Fruit fly (Drosophila melanogaster) whole organism, embryonic: Measurements from ENCODE around the gene Etfb.

ENCODE experiments used
- Abd-B ChIP-seq: fragments of 200-800 bp; sonication (Bioruptor generic); optimal IDR thresholded peaks from 2 replicates; lab custom pipeline; 2018; ENCODE audit warnings: missing biosample characterization, mild to moderate bottlenecking, missing genetic modification characterization, moderate library complexity
- Asciz ChIP-seq: fragments of 200-800 bp; sonication (Bioruptor generic); optimal IDR thresholded peaks from 2 replicates; lab custom pipeline; 2017; ENCODE audit warnings: missing biosample characterization, mild to moderate bottlenecking, missing genetic modification characterization, missing genetic modification reagents
- Atf6 ChIP-seq: fragments of 200-800 bp; sonication (Bioruptor generic); IDR thresholded peaks from 2 replicates; pipeline ENCODE4 v1.3.6; 2022; ENCODE audit warnings: missing biosample characterization, missing genetic modification characterization
- B-H1 ChIP-seq: fragments of 200-800 bp; sonication (Bioruptor generic); IDR thresholded peaks from 3 replicates; pipeline ENCODE4 v1.3.6; 2022; ENCODE audit warnings: missing biosample characterization, missing genetic modification characterization
- C15 ChIP-seq: fragments of 200-800 bp; sonication (Bioruptor generic); IDR thresholded peaks from 3 replicates; pipeline ENCODE4 v1.3.6; 2022; ENCODE audit warnings: missing biosample characterization, missing genetic modification characterization
- CG10321 ChIP-seq: fragments of 200-800 bp; sonication (Bioruptor generic); IDR thresholded peaks from 2 replicates; pipeline ENCODE4 v1.3.6; 2022; ENCODE audit warnings: missing biosample characterization, missing genetic modification characterization
- CG10431 ChIP-seq: fragments of 200-800 bp; sonication (Bioruptor generic); optimal IDR thresholded peaks from 3 replicates; lab custom pipeline; 2018; ENCODE audit warnings: missing biosample characterization, mild to moderate bottlenecking, missing genetic modification characterization
- CG12769 ChIP-seq: fragments of 200-800 bp; sonication (Bioruptor generic); optimal IDR thresholded peaks from 2 replicates; lab custom pipeline; 2019; ENCODE audit warnings: missing biosample characterization, mild to moderate bottlenecking, missing genetic modification characterization, moderate library complexity
- CG13894 ChIP-seq: fragments of 200-800 bp; sonication (Bioruptor generic); optimal IDR thresholded peaks from 3 replicates; lab custom pipeline; 2018; ENCODE audit warnings: missing biosample characterization, mild to moderate bottlenecking, missing genetic modification characterization, moderate library complexity
- CG16813 ChIP-seq: fragments of 200-800 bp; sonication (Bioruptor generic); IDR thresholded peaks from 3 replicates; pipeline ENCODE4 v1.3.6; 2022; ENCODE audit warnings: missing biosample characterization, missing genetic modification characterization; ENCODE audit not compliant: partially characterized antibody
- CG16815 ChIP-seq: fragments of 200-800 bp; sonication (Bioruptor generic); optimal IDR thresholded peaks from 3 replicates; lab custom pipeline; 2017; ENCODE audit warnings: missing biosample characterization, mild to moderate bottlenecking, missing genetic modification characterization
- CG17328 ChIP-seq: fragments of 200-800 bp; sonication (Bioruptor generic); IDR thresholded peaks from 2 replicates; pipeline ENCODE4 v1.3.6; 2022; ENCODE audit warnings: missing biosample characterization, missing genetic modification characterization
- CG2129 ChIP-seq: fragments of 200-800 bp; sonication (Bioruptor generic); IDR thresholded peaks from 2 replicates; pipeline ENCODE4 v1.3.6; 2022; ENCODE audit warnings: missing biosample characterization, missing genetic modification characterization; ENCODE audit not compliant: partially characterized antibody
- CG30403 ChIP-seq: fragments of 200-800 bp; sonication (Bioruptor generic); optimal IDR thresholded peaks from 3 replicates; lab custom pipeline; 2016; ENCODE audit warnings: missing biosample characterization, missing genetic modification characterization
- CG4424 ChIP-seq: fragments of 200-800 bp; sonication (Bioruptor generic); optimal IDR thresholded peaks from 3 replicates; lab custom pipeline; 2016; ENCODE audit warnings: missing biosample characterization, missing genetic modification characterization
- CG6175 ChIP-seq: fragments of 200-800 bp; sonication (Bioruptor generic); IDR thresholded peaks from 3 replicates; pipeline ENCODE4 v1.3.6; 2022; ENCODE audit warnings: missing biosample characterization, missing genetic modification characterization
- CG7357 ChIP-seq: fragments of 200-800 bp; sonication (Bioruptor generic); IDR thresholded peaks from 3 replicates; pipeline ENCODE4 v1.3.6; 2022; ENCODE audit warnings: missing biosample characterization, missing genetic modification characterization
- CG7839 ChIP-seq: fragments of 200-800 bp; sonication (Bioruptor generic); optimal IDR thresholded peaks from 3 replicates; lab custom pipeline; 2018; ENCODE audit warnings: missing biosample characterization, mild to moderate bottlenecking, missing genetic modification characterization, moderate library complexity
- CG8089 ChIP-seq: fragments of 200-800 bp; sonication (Bioruptor generic); optimal IDR thresholded peaks from 3 replicates; lab custom pipeline; 2016; ENCODE audit warnings: missing biosample characterization, missing genetic modification characterization
- CG8281 ChIP-seq: fragments of 200-800 bp; sonication (Bioruptor generic); optimal IDR thresholded peaks from 2 replicates; lab custom pipeline; 2018; ENCODE audit warnings: missing biosample characterization, mild to moderate bottlenecking, missing genetic modification characterization, moderate library complexity
- CG9817 ChIP-seq: fragments of 200-800 bp; sonication (Bioruptor generic); optimal IDR thresholded peaks from 2 replicates; lab custom pipeline; 2018; ENCODE audit warnings: missing biosample characterization, mild to moderate bottlenecking, missing genetic modification characterization, moderate library complexity
- CTCF ChIP-seq: fragments of 200-800 bp; sonication (Bioruptor generic); optimal IDR thresholded peaks from 2 replicates; lab custom pipeline; 2017; ENCODE audit warnings: missing biosample characterization, mild to moderate bottlenecking, missing genetic modification characterization, moderate library complexity
- CkIIα-i1 ChIP-seq: fragments of 200-800 bp; sonication (Bioruptor generic); IDR thresholded peaks from 2 replicates; pipeline ENCODE4 v1.3.6; 2022; ENCODE audit warnings: missing biosample characterization, missing genetic modification characterization
- Dad ChIP-seq: fragments of 200-800 bp; sonication (Bioruptor generic); optimal IDR thresholded peaks from 3 replicates; lab custom pipeline; 2016; ENCODE audit warnings: missing biosample characterization, missing genetic modification characterization
- Dek ChIP-seq: fragments of 200-800 bp; sonication (Bioruptor generic); optimal IDR thresholded peaks from 3 replicates; lab custom pipeline; 2019; ENCODE audit warnings: missing biosample characterization, mild to moderate bottlenecking, missing genetic modification characterization, moderate library complexity
- Ets97D ChIP-seq: fragments of 200-800 bp; sonication (Bioruptor generic); optimal IDR thresholded peaks from 3 replicates; lab custom pipeline; 2016; ENCODE audit warnings: missing biosample characterization, missing genetic modification characterization
- Hr3 ChIP-seq: fragments of 200-800 bp; sonication (Bioruptor generic); optimal IDR thresholded peaks from 3 replicates; lab custom pipeline; 2016; ENCODE audit warnings: missing biosample characterization, missing genetic modification characterization
- Hr39 ChIP-seq: fragments of >200 bp; optimal IDR thresholded peaks from 2 replicates; lab custom pipeline; 2017
- Hr51 ChIP-seq, 2 experiments: fragments of 200-800 bp; sonication (Bioruptor generic); optimal IDR thresholded peaks; 2 replicates in 1 of 2; 3 replicates in 1 of 2; lab custom pipeline; 2016 to 2018; ENCODE audit warnings: missing biosample characterization in 2 of 2, missing genetic modification characterization in 2 of 2, mild to moderate bottlenecking in 1 of 2, moderate library complexity in 1 of 2
- Lhr ChIP-seq: fragments of 200-800 bp; sonication (Bioruptor generic); optimal IDR thresholded peaks from 3 replicates; lab custom pipeline; 2017; ENCODE audit warnings: mild to moderate bottlenecking, missing biosample characterization, missing genetic modification reagents, missing genetic modification characterization
- Nf-YC ChIP-seq: fragments of 200-800 bp; optimal IDR thresholded peaks from 3 replicates; lab custom pipeline; 2019; ENCODE audit warnings: missing biosample characterization, mild to moderate bottlenecking, missing genetic modification characterization, moderate library complexity
- Oaz ChIP-seq: fragments of 200-800 bp; sonication (Bioruptor generic); IDR thresholded peaks from 2 replicates; pipeline ENCODE4 v1.3.6; 2022; ENCODE audit warnings: missing biosample characterization, missing genetic modification characterization
- Oli ChIP-seq: fragments of 200-800 bp; sonication (Bioruptor generic); optimal IDR thresholded peaks from 2 replicates; lab custom pipeline; 2018; ENCODE audit warnings: missing biosample characterization, mild to moderate bottlenecking, missing genetic modification characterization, moderate library complexity
- Sox102F ChIP-seq: fragments of 200-800 bp; sonication (Bioruptor generic); optimal IDR thresholded peaks from 2 replicates; lab custom pipeline; 2018; ENCODE audit warnings: missing biosample characterization, mild to moderate bottlenecking, missing genetic modification characterization, moderate library complexity
- TFAM ChIP-seq: fragments of 200-800 bp; sonication (Bioruptor generic); optimal IDR thresholded peaks from 2 replicates; lab custom pipeline; 2017; ENCODE audit warnings: missing biosample characterization, missing genetic modification characterization, inconsistent platforms
- fd102C ChIP-seq: fragments of 200-800 bp; sonication (Bioruptor generic); optimal IDR thresholded peaks from 2 replicates; lab custom pipeline; 2018; ENCODE audit warnings: missing biosample characterization, mild to moderate bottlenecking, missing genetic modification characterization, moderate library complexity
- gcm2 ChIP-seq: fragments of 200-800 bp; sonication (Bioruptor generic); optimal IDR thresholded peaks from 2 replicates; lab custom pipeline; 2016; ENCODE audit warnings: missing biosample characterization, missing genetic modification characterization
- mld ChIP-seq: fragments of 200-800 bp; sonication (Bioruptor generic); IDR thresholded peaks from 3 replicates; pipeline ENCODE4 v1.3.6; 2022; ENCODE audit warnings: missing biosample characterization, missing genetic modification characterization; ENCODE audit not compliant: partially characterized antibody
- nerfin-1 ChIP-seq: fragments of 200-800 bp; sonication (Bioruptor generic); optimal IDR thresholded peaks from 3 replicates; lab custom pipeline; 2019; ENCODE audit warnings: missing biosample characterization, mild to moderate bottlenecking, missing genetic modification characterization, moderate library complexity
- nom ChIP-seq: fragments of 200-800 bp; sonication (Bioruptor generic); optimal IDR thresholded peaks from 2 replicates; lab custom pipeline; 2017; ENCODE audit warnings: missing biosample characterization, missing genetic modification characterization, mild to moderate bottlenecking, moderate library complexity, missing genetic modification reagents
- otp ChIP-seq: fragments of 200-800 bp; sonication (Bioruptor generic); IDR thresholded peaks from 3 replicates; pipeline ENCODE4, ENCODE4 v1.3.6; 2022; ENCODE audit warnings: missing biosample characterization, missing genetic modification characterization
- pfk ChIP-seq: fragments of 200-800 bp; sonication (Bioruptor generic); optimal IDR thresholded peaks from 2 replicates; lab custom pipeline; 2018; ENCODE audit warnings: missing biosample characterization, mild to moderate bottlenecking, missing genetic modification characterization, moderate library complexity
- schlank ChIP-seq: fragments of 200-800 bp; sonication (Bioruptor generic); optimal IDR thresholded peaks from 2 replicates; lab custom pipeline; 2018; ENCODE audit warnings: missing biosample characterization, mild to moderate bottlenecking, missing genetic modification characterization
- scrt ChIP-seq: fragments of 200-800 bp; sonication (Bioruptor generic); optimal IDR thresholded peaks from 2 replicates; lab custom pipeline; 2018; ENCODE audit warnings: missing biosample characterization, mild to moderate bottlenecking, missing genetic modification characterization, moderate library complexity
- slp2 ChIP-seq: fragments of 200-800 bp; sonication (Bioruptor generic); optimal IDR thresholded peaks from 2 replicates; lab custom pipeline; 2016; ENCODE audit warnings: missing biosample characterization, missing genetic modification characterization
- stwl ChIP-seq: fragments of 200-800 bp; sonication (Bioruptor generic); optimal IDR thresholded peaks from 3 replicates; lab custom pipeline; 2018; ENCODE audit warnings: missing biosample characterization, mild to moderate bottlenecking, missing genetic modification characterization, moderate library complexity
- trem ChIP-seq: fragments of 200-800 bp; optimal IDR thresholded peaks from 3 replicates; lab custom pipeline; 2019; ENCODE audit warnings: missing biosample characterization, mild to moderate bottlenecking, missing genetic modification characterization, moderate library complexity
- trh ChIP-seq: fragments of 200-800 bp; sonication (Bioruptor generic); optimal IDR thresholded peaks from 2 replicates; lab custom pipeline; 2016; ENCODE audit warnings: missing biosample characterization, missing genetic modification characterization
- z ChIP-seq: fragments of 200-800 bp; sonication (Bioruptor generic); IDR thresholded peaks from 3 replicates; pipeline ENCODE4 v1.3.6; 2022; ENCODE audit warnings: missing biosample characterization, missing genetic modification characterization
- zfh2 ChIP-seq: fragments of 200-800 bp; sonication (Bioruptor generic); optimal IDR thresholded peaks from 2 replicates; lab custom pipeline; 2016; ENCODE audit warnings: missing biosample characterization, missing genetic modification characterization

The Etfb gene

DNA sequence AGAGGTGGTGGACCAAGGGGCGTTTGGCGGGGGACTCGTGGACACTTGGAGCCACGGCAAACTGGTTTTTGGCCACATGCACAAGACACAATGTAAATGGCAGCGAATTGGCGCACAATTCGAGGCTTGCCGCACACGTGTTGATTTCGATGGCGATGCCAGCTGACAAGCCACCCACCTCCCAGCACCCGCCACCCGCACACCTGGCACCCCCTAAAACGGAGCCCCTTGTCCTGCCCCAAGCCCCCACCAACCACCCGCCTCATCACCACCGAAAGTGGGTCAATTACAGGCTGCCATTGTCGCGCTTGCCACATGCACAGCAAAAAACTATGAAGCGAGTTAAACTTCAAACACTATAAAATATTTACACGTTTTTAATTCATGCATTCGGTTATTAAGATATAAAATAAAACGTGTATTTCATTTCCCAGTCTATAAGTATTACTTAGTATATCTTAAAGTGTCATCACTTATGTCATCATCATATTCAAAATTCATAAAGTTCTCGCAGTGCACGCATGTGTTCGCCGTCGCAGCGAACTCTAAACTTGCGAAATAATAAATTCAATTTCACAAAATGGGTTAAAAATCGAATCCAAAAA is 44.5 kb downstream of the Etfb start (continued):
- TF ChIP-seq Hr39 (lab: Kevin White, UChicago) (no peak), CG6175 (GFP tag; lab: Robert Waterston, UW) (0 out of 3 replicates have a peak, but pooled peaks have one; percentile 35), Oaz (GFP tag; lab: Robert Waterston, UW) (0 out of 2 replicates have a peak, but pooled peaks have one; percentile 25), stwl (no peak), CG16813 (GFP tag; lab: Robert Waterston, UW) (no peak), schlank (tag; lab: Kevin White, UChicago) (no peak), gcm2 (GFP tag; lab: Kevin White, UChicago) (no peak), CG10321 (GFP tag; lab: Robert Waterston, UW) (no peak), CG17328 (0 out of 2 replicates have a peak, but pooled peaks have one; percentile 35), z (GFP tag; lab: Robert Waterston, UW) (no peak), CG30403 (peak; percentile 31), CkIIα-i1 (GFP tag; lab: Robert Waterston, UW) (no peak), Sox102F (GFP tag; lab: Kevin White, UChicago) (peak; percentile 26)

- TF ChIP-seq CG2129: no peak
- TF ChIP-seq TFAM (GFP tag; lab: Kevin White, UChicago): no peak
- peak; percentile 3 for TF ChIP-seq Sox102F (GFP tag; lab: Kevin White, UChicago)
- TF ChIP-seq CTCF: no peak
- peak; percentile 5 for TF ChIP-seq CG7839
- no peak for TF ChIP-seq Abd-B (GFP tag; lab: Kevin White, UChicago)
- no peak for TF ChIP-seq B-H1 (GFP tag; lab: Robert Waterston, UW)
- no peak for TF ChIP-seq CG9817 (tag; lab: Kevin White, UChicago)
- TF ChIP-seq Ets97D (GFP tag; lab: Kevin White, UChicago): no peak
- TF ChIP-seq Nf-YC: no peak
- TF ChIP-seq nerfin-1 (tag; lab: Kevin White, UChicago): no peak
- peak; percentile 21 for TF ChIP-seq Oli (tag; lab: Kevin White, UChicago)
- no peak for TF ChIP-seq scrt (GFP tag; lab: Kevin White, UChicago)
- no peak for TF ChIP-seq CG7357 (GFP tag; lab: Robert Waterston, UW)
- TF ChIP-seq trem (tag; lab: Kevin White, UChicago): no peak
- TF ChIP-seq Atf6: no peak
- no peak for TF ChIP-seq mld (GFP tag; lab: Robert Waterston, UW)
- no peak for TF ChIP-seq otp
- TF ChIP-seq CG12769 (tag; lab: Kevin White, UChicago): no peak
- TF ChIP-seq fd102C (GFP tag; lab: Kevin White, UChicago): no peak
- TF ChIP-seq slp2 (GFP tag; lab: Kevin White, UChicago): no peak
- no peak for TF ChIP-seq Lhr (GFP tag; lab: Kevin White, UChicago)
- no peak for TF ChIP-seq CG16815 (GFP tag; lab: Kevin White, UChicago)
- no peak for TF ChIP-seq nom (GFP tag; lab: Kevin White, UChicago)
- TF ChIP-seq Dad (GFP tag; lab: Kevin White, UChicago): no peak
- peak in 1 of 2 experiments; percentile 6 for TF ChIP-seq Hr51 (GFP tag; optimal IDR thresholded peaks at IDR 0.05; lab: Kevin White, UChicago)
- no peak for TF ChIP-seq zfh2
- no peak for TF ChIP-seq Asciz
- no peak for TF ChIP-seq Dek (tag; lab: Kevin White, UChicago)
- TF ChIP-seq CG13894: no peak
- TF ChIP-seq trh: no peak
- no peak for TF ChIP-seq CG10431 (GFP tag; lab: Kevin White, UChicago)
- TF ChIP-seq CG8281 (tag; lab: Kevin White, UChicago): no peak
- TF ChIP-seq CG8089 (GFP tag; lab: Kevin White, UChicago): no peak
- TF ChIP-seq C15: no peak
- no peak for TF ChIP-seq Hr3
- no peak for TF ChIP-seq pfk
- no peak for TF ChIP-seq CG4424 (GFP tag; lab: Kevin White, UChicago)
Observed at dm6 chr3R:29757681-29758080, 45.1 kb downstream of the Etfb start.
